Fruit fly (Drosophila melanogaster): Measurements from ENCODE around the gene nxf4.

Gene nxf4

dm6 chr3R:7310576-7310975 is 36.0 kb upstream of the nxf4 start:
- TF ChIP-seq GATAd (GFP tag; optimal IDR thresholded peaks at IDR 0.05) (no peak), jim (GFP tag; optimal IDR thresholded peaks at IDR 0.05) (peak; percentile 73), dl (GFP tag; optimal IDR thresholded peaks at IDR 0.05; ENCODE audit: insufficient read depth in 1 of 2, partially characterized antibody in 2 of 2) (peak in 1 of 2 experiments; percentile 22), sv (GFP tag; optimal IDR thresholded peaks at IDR 0.05) (no peak), CG32264 (GFP tag; optimal IDR thresholded peaks at IDR 0.05) (no peak), br (GFP tag; optimal IDR thresholded peaks at IDR 0.05) (no peak), rgr (GFP tag; optimal IDR thresholded peaks at IDR 0.05) (no peak), Mio (GFP tag; optimal IDR thresholded peaks at IDR 0.05) (no peak), brk (GFP tag; optimal IDR thresholded peaks at IDR 0.05) (no peak), Abd-B (GFP tag; optimal IDR thresholded peaks at IDR 0.05) (no peak)

- TF ChIP-seq Vsx2 (GFP tag; optimal IDR thresholded peaks at IDR 0.05; ENCODE audit: partially characterized antibody) (peak; percentile 19), Dif (GFP tag; optimal IDR thresholded peaks at IDR 0.05; ENCODE audit: partially characterized antibody) (peak; percentile 55), pan (optimal IDR thresholded peaks at IDR 0.05) (no peak), ey (GFP tag; optimal IDR thresholded peaks at IDR 0.05) (no peak), Myc (optimal IDR thresholded peaks at IDR 0.05) (no peak)
These were observed 33.5 kb upstream of the nxf4 start for dm6 chr3R:7313034-7313433.

dm6 chr3R:7317107-7317506 is 29.4 kb upstream of the nxf4 start, which contains the start of gene CG10029:
CG10029 (minus strand) TSS chr3R:7317207.
- TF ChIP-seq rgr (GFP tag; optimal IDR thresholded peaks at IDR 0.05) (no peak), Hr83 (GFP tag; optimal IDR thresholded peaks at IDR 0.05; ENCODE audit: poor library complexity, severe bottlenecking) (no peak), Hr78 (GFP tag; optimal IDR thresholded peaks at IDR 0.05) (no peak), brk (GFP tag; optimal IDR thresholded peaks at IDR 0.05) (no peak), Dfd (GFP tag; optimal IDR thresholded peaks at IDR 0.05) (no peak), tai (GFP tag; optimal IDR thresholded peaks at IDR 0.05) (no peak), jim (GFP tag; optimal IDR thresholded peaks at IDR 0.05) (no peak), CG9705 (GFP tag; optimal IDR thresholded peaks at IDR 0.05) (no peak), Dif (GFP tag; optimal IDR thresholded peaks at IDR 0.05; ENCODE audit: partially characterized antibody) (no peak), Myc (optimal IDR thresholded peaks at IDR 0.05) (no peak), dmrt93B (GFP tag; optimal IDR thresholded peaks at IDR 0.05) (no peak), Rel (GFP tag; optimal IDR thresholded peaks at IDR 0.05) (no peak), Rel (tag; optimal IDR thresholded peaks at IDR 0.05) (no peak)

dm6 chr3R:7322549-7322948 is 24.0 kb upstream of the nxf4 start:
- TF ChIP-seq OdsH (GFP tag; optimal IDR thresholded peaks at IDR 0.05) (no peak), Vsx2 (GFP tag; optimal IDR thresholded peaks at IDR 0.05; ENCODE audit: partially characterized antibody) (no peak), br (GFP tag; optimal IDR thresholded peaks at IDR 0.05) (no peak), usp (GFP tag; optimal IDR thresholded peaks at IDR 0.05) (no peak), tai (GFP tag; optimal IDR thresholded peaks at IDR 0.05) (no peak), dl (GFP tag; optimal IDR thresholded peaks at IDR 0.05; ENCODE audit: insufficient read depth in 1 of 2, partially characterized antibody in 2 of 2) (no peak), pan (optimal IDR thresholded peaks at IDR 0.05) (no peak), N (GFP tag; optimal IDR thresholded peaks at IDR 0.05) (no peak), brk (GFP tag; optimal IDR thresholded peaks at IDR 0.05) (no peak), CG32264 (GFP tag; optimal IDR thresholded peaks at IDR 0.05) (no peak), Rel (GFP tag; optimal IDR thresholded peaks at IDR 0.05) (peak; percentile 51), Rel (tag; optimal IDR thresholded peaks at IDR 0.05) (no peak), CrebA (GFP tag; optimal IDR thresholded peaks at IDR 0.05; ENCODE audit: borderline replicate concordance) (peak; percentile 76), dsf (GFP tag; optimal IDR thresholded peaks at IDR 0.05; ENCODE audit: borderline replicate concordance) (no peak), Hnf4 (GFP tag; optimal IDR thresholded peaks at IDR 0.05) (no peak), sage (GFP tag; optimal IDR thresholded peaks at IDR 0.05) (no peak), dmrt93B (GFP tag; optimal IDR thresholded peaks at IDR 0.05) (no peak), Hr78 (GFP tag; optimal IDR thresholded peaks at IDR 0.05) (no peak), rgr (GFP tag; optimal IDR thresholded peaks at IDR 0.05) (no peak), fru (GFP tag; optimal IDR thresholded peaks at IDR 0.05) (no peak), jim (GFP tag; optimal IDR thresholded peaks at IDR 0.05) (no peak), sv (GFP tag; optimal IDR thresholded peaks at IDR 0.05) (no peak), Dfd (GFP tag; optimal IDR thresholded peaks at IDR 0.05) (no peak), Abd-B (GFP tag; optimal IDR thresholded peaks at IDR 0.05) (no peak), psq (GFP tag; optimal IDR thresholded peaks at IDR 0.05) (peak; percentile 50), h (GFP tag; optimal IDR thresholded peaks at IDR 0.05) (no peak), Mio (GFP tag; optimal IDR thresholded peaks at IDR 0.05) (no peak), GATAd (GFP tag; optimal IDR thresholded peaks at IDR 0.05) (no peak), Sp1 (GFP tag; optimal IDR thresholded peaks at IDR 0.05) (peak; percentile 52), CG9705 (GFP tag; optimal IDR thresholded peaks at IDR 0.05) (no peak), Jra (GFP tag; optimal IDR thresholded peaks at IDR 0.05) (no peak), Hr83 (GFP tag; optimal IDR thresholded peaks at IDR 0.05; ENCODE audit: poor library complexity, severe bottlenecking) (no peak), woc (GFP tag; optimal IDR thresholded peaks at IDR 0.05) (peak; percentile 8), Dif (GFP tag; optimal IDR thresholded peaks at IDR 0.05; ENCODE audit: partially characterized antibody) (no peak), ey (GFP tag; optimal IDR thresholded peaks at IDR 0.05) (no peak), foxo (GFP tag; optimal IDR thresholded peaks at IDR 0.05) (no peak), HLH106 (tag; optimal IDR thresholded peaks at IDR 0.05) (no peak), lola (GFP tag; optimal IDR thresholded peaks at IDR 0.05) (no peak), Myc (optimal IDR thresholded peaks at IDR 0.05) (no peak)

All from whole organism, wandering third instar larva.